Fruit fly (Drosophila melanogaster): Measurements from ENCODE around the gene Hmgcr.

The Hmgcr gene

DNA sequence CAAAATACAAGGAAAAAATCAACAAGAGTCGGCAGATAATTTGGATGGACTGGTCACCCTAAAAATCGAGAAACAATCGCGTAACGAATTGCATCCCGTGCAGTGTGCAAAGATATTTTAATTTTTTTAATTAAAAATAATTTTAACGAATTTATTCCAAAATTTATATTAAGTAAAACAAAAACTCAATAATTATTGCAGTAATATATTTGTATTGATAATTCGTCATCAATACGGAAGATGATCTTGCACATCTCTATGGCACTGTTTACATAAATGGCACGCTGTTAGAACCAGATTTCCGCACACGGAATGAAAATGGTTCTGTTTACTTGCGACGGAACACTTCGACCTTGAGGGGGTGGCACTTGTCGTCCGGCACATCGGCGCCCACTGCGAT, 39.7 kb downstream of the Hmgcr start, which contains the start of gene tst (continued):
- peak; percentile 82 for TF ChIP-seq MTF-1 (GFP tag; optimal IDR thresholded peaks at IDR 0.05; ENCODE audit: borderline replicate concordance)
- TF ChIP-seq CG12219 (GFP tag; optimal IDR thresholded peaks at IDR 0.05) = peak; percentile 40
- no peak for TF ChIP-seq CG14860 (GFP tag; IDR thresholded peaks at IDR 0.05; ENCODE audit: partially characterized antibody)
- TF ChIP-seq CG1832 (GFP tag; optimal IDR thresholded peaks at IDR 0.05) = no peak
- peak; percentile 97 for TF ChIP-seq CG3726 (GFP tag; IDR thresholded peaks at IDR 0.05)
- peak; percentile 44 for TF ChIP-seq Sry-δ (GFP tag; optimal IDR thresholded peaks at IDR 0.05)
- peak; percentile 16 for TF ChIP-seq gfzf (GFP tag; optimal IDR thresholded peaks at IDR 0.05)
- TF ChIP-seq CG4854 (GFP tag; optimal IDR thresholded peaks at IDR 0.05) = no peak
- no peak for TF ChIP-seq sr (GFP tag; IDR thresholded peaks at IDR 0.05)
- TF ChIP-seq onecut (GFP tag; IDR thresholded peaks at IDR 0.05) = peak; percentile 74
- TF ChIP-seq Bgb (GFP tag; IDR thresholded peaks at IDR 0.05; ENCODE audit: partially characterized antibody) = 0 out of 2 replicates have a peak, but pooled peaks have one; percentile 9
- TF ChIP-seq CG1792 (GFP tag; optimal IDR thresholded peaks at IDR 0.05) = no peak
- peak; percentile 97 for TF ChIP-seq CG2712 (tag; optimal IDR thresholded peaks at IDR 0.05)
- TF ChIP-seq sna (GFP tag; IDR thresholded peaks at IDR 0.05; ENCODE audit: partially characterized antibody) = no peak
- TF ChIP-seq CG17912 (GFP tag; optimal IDR thresholded peaks at IDR 0.05) = peak; percentile 53
- TF ChIP-seq stwl (tag; optimal IDR thresholded peaks at IDR 0.05) = peak; percentile 86
- TF ChIP-seq fu2 (GFP tag; optimal IDR thresholded peaks at IDR 0.05) = peak; percentile 48
- TF ChIP-seq CG7745 (tag; optimal IDR thresholded peaks at IDR 0.05) = no peak
- peak; percentile 95 for TF ChIP-seq Mrtf (GFP tag; IDR thresholded peaks at IDR 0.05)
- no peak for TF ChIP-seq repo (GFP tag; optimal IDR thresholded peaks at IDR 0.05)
- TF ChIP-seq knrl (GFP tag; IDR thresholded peaks at IDR 0.05; ENCODE audit: partially characterized antibody) = peak; percentile 63; the same call in 1 of the 3 replicates
- TF ChIP-seq C15 (GFP tag; IDR thresholded peaks at IDR 0.05) = peak; percentile 87; the same call in 2 of the 3 replicates
- TF ChIP-seq tup (GFP tag; optimal IDR thresholded peaks at IDR 0.05) = peak; percentile 74
- peak; percentile 93 for TF ChIP-seq CG2678 (tag; optimal IDR thresholded peaks at IDR 0.05)
- TF ChIP-seq aop (GFP tag; IDR thresholded peaks at IDR 0.05) = peak; percentile 56
- TF ChIP-seq Nf-YA (GFP tag; IDR thresholded peaks at IDR 0.05) = peak; percentile 90
- TF ChIP-seq BEAF-32 (GFP tag; optimal IDR thresholded peaks at IDR 0.05) = peak; percentile 55
- TF ChIP-seq sens (GFP tag) = peak; percentile 93
- TF ChIP-seq CG7357 (GFP tag; IDR thresholded peaks at IDR 0.05) = peak; percentile 91
- no peak for TF ChIP-seq CG3838 (GFP tag; optimal IDR thresholded peaks at IDR 0.05)
- TF ChIP-seq scrt (GFP tag; optimal IDR thresholded peaks at IDR 0.05) = peak; percentile 77
- peak; percentile 98 for TF ChIP-seq CG32532 (GFP tag; IDR thresholded peaks at IDR 0.05)
- TF ChIP-seq CG15601 (tag; optimal IDR thresholded peaks at IDR 0.05) = peak; percentile 85
- peak; percentile 91 for TF ChIP-seq NfI (GFP tag; optimal IDR thresholded peaks at IDR 0.05)
- TF ChIP-seq wdn (GFP tag; IDR thresholded peaks at IDR 0.05) = peak; percentile 95
- peak; percentile 92 for TF ChIP-seq Doc2 (GFP tag; IDR thresholded peaks at IDR 0.05)
- peak; percentile 94 for TF ChIP-seq CG9727 (GFP tag; optimal IDR thresholded peaks at IDR 0.05)
- peak; percentile 95 for TF ChIP-seq gsb-n (tag; optimal IDR thresholded peaks at IDR 0.05)
- peak; percentile 84 for TF ChIP-seq lilli (GFP tag; optimal IDR thresholded peaks at IDR 0.05)
- peak; percentile 32 for TF ChIP-seq Camta (GFP tag; optimal IDR thresholded peaks at IDR 0.05)
- TF ChIP-seq CG6854 (GFP tag; optimal IDR thresholded peaks at IDR 0.05) = no peak
- TF ChIP-seq CG12769 (tag; optimal IDR thresholded peaks at IDR 0.05) = no peak
- TF ChIP-seq yki (optimal IDR thresholded peaks at IDR 0.05) = no peak
- TF ChIP-seq pan (optimal IDR thresholded peaks at IDR 0.05) = no peak
- TF ChIP-seq pan (GFP tag; optimal IDR thresholded peaks at IDR 0.05 in 1 of 2, IDR thresholded peaks at IDR 0.05 in 1 of 2) = peak in 1 of 2 experiments; percentile 97
- peak; percentile 20 for TF ChIP-seq CG10565 (GFP tag; optimal IDR thresholded peaks at IDR 0.05)
- TF ChIP-seq BtbVII (GFP tag; optimal IDR thresholded peaks at IDR 0.05) = peak; percentile 78
- peak in 1 of 2 experiments; percentile 86 for TF ChIP-seq Eip74EF (GFP tag; optimal IDR thresholded peaks at IDR 0.05)
- TF ChIP-seq Hr3 (GFP tag; optimal IDR thresholded peaks at IDR 0.05) = peak; percentile 95
- peak; percentile 91 for TF ChIP-seq CG15269 (tag; optimal IDR thresholded peaks at IDR 0.05)
- peak; percentile 62 for TF ChIP-seq CG7928 (GFP tag; optimal IDR thresholded peaks at IDR 0.05)
